Fruit fly (Drosophila melanogaster) whole organism: ENCODE measurements around the gene CG13601.

Experiments used
- CG8478 ChIP-seq: fragments of >200 bp; optimal IDR thresholded peaks from 2 replicates; lab custom pipeline; 2018; ENCODE audit warnings: inconsistent platforms
- Dll ChIP-seq: fragments of >200 bp; optimal IDR thresholded peaks from 2 replicates; lab custom pipeline; 2017
- EcR ChIP-seq, 2 experiments: fragments of >200 bp; optimal IDR thresholded peaks; 2 replicates each; lab custom pipeline; 2017; ENCODE audit warnings: missing biosample characterization in 2 of 2, missing genetic modification characterization in 2 of 2, missing genetic modification reagents in 2 of 2
- pan ChIP-seq: fragments of >200 bp; optimal IDR thresholded peaks from 2 replicates; lab custom pipeline; 2017
- psq ChIP-seq: fragments of >200 bp; optimal IDR thresholded peaks from 2 replicates; lab custom pipeline; 2017
- usp ChIP-seq: fragments of >200 bp; optimal IDR thresholded peaks from 2 replicates; lab custom pipeline; 2017; ENCODE audit warnings: missing biosample characterization, missing genetic modification characterization, mixed read lengths

DNA sequence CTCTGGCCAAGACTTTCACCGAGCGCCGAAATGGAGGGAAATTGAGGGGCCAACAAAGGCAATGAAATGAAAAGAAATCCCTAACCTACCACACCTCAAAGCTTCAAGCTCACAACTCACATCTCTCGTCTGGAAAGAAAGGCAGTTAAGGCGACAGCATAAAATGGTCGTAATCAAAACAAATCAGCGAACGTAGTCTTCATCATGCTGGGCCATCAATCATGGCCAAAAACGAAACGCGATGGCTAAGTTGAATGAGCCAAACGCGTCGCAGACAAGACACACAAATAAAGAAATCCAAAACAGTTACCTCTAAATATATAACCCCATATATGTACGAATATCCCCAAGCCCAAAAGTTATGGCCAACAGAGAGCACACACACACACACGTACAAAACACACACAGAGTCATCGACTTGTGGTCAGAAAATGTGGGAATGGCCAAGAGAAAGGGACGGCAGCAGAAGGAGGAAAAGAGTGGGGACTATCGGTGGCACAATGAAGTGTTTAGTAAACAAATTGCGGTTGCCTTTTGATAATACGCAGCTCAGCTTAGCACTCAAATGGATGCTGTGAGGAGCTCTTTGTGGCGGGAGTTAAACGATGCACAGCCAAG is 16.3 kb downstream of the CG13601 start:
- peak in 1 of 2 experiments; percentile 39 for TF ChIP-seq EcR (GFP tag; optimal IDR thresholded peaks at IDR 0.05; lab: Kevin White, UChicago)
- TF ChIP-seq Dll: no peak
- no peak for TF ChIP-seq psq (lab: Kevin White, UChicago)
- no peak for TF ChIP-seq CG8478 (lab: Kevin White, UChicago)
- TF ChIP-seq usp (GFP tag; lab: Kevin White, UChicago): no peak
- TF ChIP-seq pan (lab: Kevin White, UChicago): no peak
